Fruit fly (Drosophila melanogaster) whole organism, embryonic: ENCODE results near the gene Muc96D.

ENCODE experiments used
- CG1602 ChIP-seq: fragments of 200-800 bp; sonication (Bioruptor generic); optimal IDR thresholded peaks from 3 replicates; lab custom pipeline; 2016; ENCODE audit warnings: missing biosample characterization, missing genetic modification characterization
- CG3163 ChIP-seq: fragments of 200-800 bp; sonication (Bioruptor generic); optimal IDR thresholded peaks from 3 replicates; lab custom pipeline; 2016; ENCODE audit warnings: missing biosample characterization, missing genetic modification characterization
- CG4404 ChIP-seq: fragments of 200-800 bp; sonication (Bioruptor generic); IDR thresholded peaks from 2 replicates; pipeline ENCODE4 v1.3.6; 2022; ENCODE audit warnings: missing biosample characterization, missing genetic modification characterization
- HHEX ChIP-seq: fragments of 200-800 bp; sonication (Bioruptor generic); optimal IDR thresholded peaks from 3 replicates; lab custom pipeline; 2017; ENCODE audit warnings: missing biosample characterization, mild to moderate bottlenecking, missing genetic modification characterization, missing genetic modification reagents
- Hr78 ChIP-seq, 2 experiments: fragments of 200-800 bp in 1 of 2; fragments of >200 bp in 1 of 2; sonication (Bioruptor generic) in 1 of 2; optimal IDR thresholded peaks; 2 replicates each; lab custom pipeline; 2017 to 2019; ENCODE audit warnings: missing biosample characterization in 2 of 2, missing genetic modification characterization in 2 of 2, mild to moderate bottlenecking in 1 of 2, moderate library complexity in 1 of 2
- TFAM ChIP-seq: fragments of 200-800 bp; sonication (Bioruptor generic); optimal IDR thresholded peaks from 2 replicates; lab custom pipeline; 2017; ENCODE audit warnings: missing biosample characterization, missing genetic modification characterization, inconsistent platforms
- crol ChIP-seq: fragments of 200-800 bp; sonication (Bioruptor generic); IDR thresholded peaks from 2 replicates; pipeline ENCODE4 v1.3.6; 2022; ENCODE audit warnings: missing biosample characterization, missing genetic modification characterization
- org-1 ChIP-seq: fragments of 200-800 bp; sonication (Bioruptor generic); optimal IDR thresholded peaks from 2 replicates; lab custom pipeline; 2017; ENCODE audit warnings: missing biosample characterization, missing genetic modification characterization
- usp ChIP-seq: fragments of >200 bp; optimal IDR thresholded peaks from 2 replicates; lab custom pipeline; 2017; ENCODE audit warnings: missing biosample characterization, missing genetic modification characterization

DNA sequence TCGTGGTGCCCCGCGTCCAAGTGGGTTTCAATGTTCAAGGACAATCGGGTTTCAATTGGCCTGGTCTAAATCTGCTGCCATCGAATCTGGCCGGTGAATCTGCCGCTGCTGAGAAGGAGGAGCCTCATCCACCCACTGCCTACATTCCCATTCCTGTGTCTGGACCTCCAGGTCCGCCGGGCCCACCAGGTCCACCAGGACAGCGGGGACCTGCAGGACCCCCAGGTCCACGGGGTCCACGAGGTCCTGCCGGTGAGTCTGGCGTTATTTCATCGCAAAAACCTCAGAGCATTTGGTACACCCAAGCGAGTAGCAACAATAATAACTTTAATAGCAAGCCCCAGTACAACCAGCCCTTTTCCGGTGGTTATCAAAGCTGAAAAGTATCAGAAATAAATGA lies 16.2 kb downstream of the Muc96D start:
- TF ChIP-seq usp (no peak), CG4404 (GFP tag; lab: Robert Waterston, UW) (no peak), TFAM (GFP tag; lab: Kevin White, UChicago) (no peak), CG1602 (GFP tag; lab: Kevin White, UChicago) (no peak), org-1 (GFP tag; lab: Kevin White, UChicago) (no peak), HHEX (GFP tag; lab: Kevin White, UChicago) (no peak), crol (GFP tag; lab: Robert Waterston, UW) (no peak), Hr78 (GFP tag; optimal IDR thresholded peaks at IDR 0.05; lab: Kevin White, UChicago) (no peak), CG3163 (GFP tag; lab: Kevin White, UChicago) (no peak)
